Worm (Caenorhabditis elegans) whole organism, midembryonic: ENCODE results near the gene H06H21.11.

Experiments used
- T22C8.4 ChIP-seq: fragments of 200-800 bp; sonication (Bioruptor generic); IDR thresholded peaks from 2 replicates; pipeline ENCODE4 v1.3.6; 2022; ENCODE audit warnings: missing genetic modification characterization, missing compliant biosample characterization
- cog-1 ChIP-seq: sonication (generic microtip); optimal IDR thresholded peaks from 2 replicates; lab custom pipeline; 2016; ENCODE audit warnings: missing genetic modification characterization, missing compliant biosample characterization
- flt-1 ChIP-seq: fragments of 200-800 bp; sonication (Bioruptor generic); IDR thresholded peaks from 2 replicates; pipeline ENCODE4 v1.3.6; 2022; ENCODE audit warnings: missing genetic modification characterization, missing compliant biosample characterization
- klf-2 ChIP-seq: fragments of 200-800 bp; sonication (Bioruptor generic); conservative IDR thresholded peaks from 2 replicates; pipeline ENCODE4 v1.3.6; 2022; ENCODE audit warnings: missing genetic modification reagents, missing genetic modification characterization, missing compliant biosample characterization
- med-1 ChIP-seq: sonication (generic microtip); optimal IDR thresholded peaks from 2 replicates; lab custom pipeline; 2017; ENCODE audit warnings: missing genetic modification characterization, mild to moderate bottlenecking, missing compliant biosample characterization, antibody characterized with exemption, missing genetic modification reagents; ENCODE audit not compliant: insufficient read depth
- ref-1 ChIP-seq: fragments of 200-800 bp; sonication (Bioruptor generic); conservative IDR thresholded peaks from 2 replicates; pipeline ENCODE4 v1.3.6; 2022; ENCODE audit warnings: missing genetic modification reagents, missing genetic modification characterization, missing compliant biosample characterization
- tab-1 ChIP-seq: fragments of 200-800 bp; sonication (Bioruptor generic); IDR thresholded peaks from 2 replicates; pipeline ENCODE4 v1.3.6; 2022; ENCODE audit warnings: missing genetic modification characterization, missing compliant biosample characterization
- ztf-23 ChIP-seq: fragments of 200-800 bp; sonication (Bioruptor generic); IDR thresholded peaks from 2 replicates; pipeline ENCODE4 v1.3.6; 2022; ENCODE audit warnings: missing genetic modification reagents, missing genetic modification characterization, missing compliant biosample characterization
- ztf-29 ChIP-seq: fragments of 200-800 bp; sonication (Bioruptor generic); IDR thresholded peaks from 2 replicates; pipeline ENCODE4 v1.3.6; 2022; ENCODE audit warnings: missing genetic modification reagents, missing genetic modification characterization, missing compliant biosample characterization

DNA sequence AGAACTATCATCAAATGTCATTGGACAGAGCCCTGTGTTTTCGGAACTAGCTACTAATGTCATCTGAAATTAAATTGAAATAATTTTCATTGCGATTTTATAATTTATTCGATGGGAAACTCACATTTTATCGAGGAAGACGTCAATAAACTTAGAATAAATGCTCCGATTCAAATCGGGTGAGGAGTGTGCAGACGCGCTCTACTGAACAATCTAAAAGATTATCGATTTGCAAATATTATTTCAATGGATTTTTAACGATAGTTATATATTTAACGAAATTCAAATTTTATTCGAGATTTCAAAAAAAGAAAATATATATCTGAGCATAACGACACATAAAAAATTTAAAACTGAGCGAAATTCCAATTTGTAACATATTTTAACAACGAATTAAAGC lies 8.0 kb downstream of the H06H21.11 start, which contains the start of gene eor-1:
- TF ChIP-seq ref-1 (GFP tag; lab: Robert Waterston, UW) (no peak), med-1 (no peak), tab-1 (GFP tag; lab: Robert Waterston, UW) (no peak), klf-2 (no peak), flt-1 (GFP tag; lab: Robert Waterston, UW) (no peak; the same call in 1 of the 2 replicates), ztf-23 (GFP tag; lab: Robert Waterston, UW) (no peak), cog-1 (tag; lab: Kevin White, UChicago) (no peak), ztf-29 (no peak), T22C8.4 (GFP tag; lab: Robert Waterston, UW) (peak; percentile 85)
